Fruit fly (Drosophila melanogaster) whole organism, adult: Measurements from ENCODE around the gene CG43155.

Source experiments
- CG11617 ChIP-seq: fragments of 200-800 bp; sonication (Bioruptor generic); optimal IDR thresholded peaks from 2 replicates; lab custom pipeline; 2017; ENCODE audit warnings: mild to moderate bottlenecking, missing biosample characterization, missing genetic modification reagents, missing genetic modification characterization
- CG12768 ChIP-seq: fragments of 200-800 bp; sonication (Bioruptor generic); optimal IDR thresholded peaks from 2 replicates; lab custom pipeline; 2017; ENCODE audit warnings: missing biosample characterization, missing genetic modification characterization, mild to moderate bottlenecking, moderate library complexity, missing genetic modification reagents
- Clk ChIP-seq: fragments of 200-800 bp; sonication (Bioruptor generic); optimal IDR thresholded peaks from 2 replicates; lab custom pipeline; 2017; ENCODE audit warnings: missing biosample characterization, missing genetic modification characterization
- Hr96 ChIP-seq: fragments of 200-800 bp; sonication (Bioruptor generic); optimal IDR thresholded peaks from 2 replicates; lab custom pipeline; 2016; ENCODE audit warnings: missing biosample characterization, missing genetic modification characterization
- Mnt ChIP-seq: fragments of 200-800 bp; sonication (Bioruptor generic); optimal IDR thresholded peaks from 2 replicates; lab custom pipeline; 2016; ENCODE audit warnings: missing biosample characterization, mild to moderate bottlenecking, missing genetic modification characterization
- ovo ChIP-seq: fragments of 200-800 bp; sonication (Bioruptor generic); optimal IDR thresholded peaks from 2 replicates; lab custom pipeline; 2016; ENCODE audit warnings: missing biosample characterization, missing genetic modification characterization
- pad ChIP-seq: fragments of 200-800 bp; sonication (Bioruptor generic); optimal IDR thresholded peaks from 3 replicates; lab custom pipeline; 2017; ENCODE audit warnings: missing biosample characterization, missing genetic modification characterization, mild to moderate bottlenecking, moderate library complexity, missing genetic modification reagents
- tj ChIP-seq: fragments of 200-800 bp; sonication (Bioruptor generic); optimal IDR thresholded peaks from 3 replicates; lab custom pipeline; 2017; ENCODE audit warnings: missing biosample characterization, mild to moderate bottlenecking, missing genetic modification characterization, moderate library complexity
- toe ChIP-seq: fragments of 200-800 bp; sonication (Bioruptor generic); optimal IDR thresholded peaks from 2 replicates; lab custom pipeline; 2016; ENCODE audit warnings: missing biosample characterization, missing genetic modification characterization

- TF ChIP-seq Clk: no peak
- TF ChIP-seq ovo (GFP tag; lab: Kevin White, UChicago): no peak
- TF ChIP-seq CG11617 (GFP tag; lab: Kevin White, UChicago): no peak
- TF ChIP-seq Mnt (GFP tag; lab: Kevin White, UChicago): no peak
- no peak for TF ChIP-seq toe (GFP tag; lab: Kevin White, UChicago)
- no peak for TF ChIP-seq CG12768
- TF ChIP-seq Hr96: no peak
- TF ChIP-seq pad (GFP tag; lab: Kevin White, UChicago): no peak
- peak; percentile 90 for TF ChIP-seq tj (GFP tag; lab: Kevin White, UChicago)
Observed at dm6 chrX:11512868-11513267, 53.3 kb downstream of the CG43155 start.
